Worm (Caenorhabditis elegans) whole organism, late embryonic: ENCODE measurements around the gene M176.11.

Experiments
- F13H6.1 ChIP-seq: sonication (generic microtip); optimal IDR thresholded peaks from 2 replicates; lab custom pipeline; 2016; ENCODE audit warnings: missing genetic modification characterization, missing compliant biosample characterization
- K02D7.2 ChIP-seq: sonication (generic microtip); optimal IDR thresholded peaks from 2 replicates; lab custom pipeline; 2017; ENCODE audit warnings: mild to moderate bottlenecking, missing genetic modification characterization, missing compliant biosample characterization
- ets-4 ChIP-seq: sonication (generic microtip); optimal IDR thresholded peaks from 2 replicates; lab custom pipeline; 2016; ENCODE audit warnings: missing genetic modification characterization, missing compliant biosample characterization
- fax-1 ChIP-seq: sonication (generic microtip); optimal IDR thresholded peaks from 2 replicates; lab custom pipeline; 2016; ENCODE audit warnings: missing genotype, missing genetic modification characterization, missing compliant biosample characterization
- madf-2 ChIP-seq: sonication (generic microtip); optimal IDR thresholded peaks from 2 replicates; lab custom pipeline; 2017; ENCODE audit warnings: missing genetic modification characterization, missing compliant biosample characterization
- pag-3 ChIP-seq: sonication (generic microtip); optimal IDR thresholded peaks from 2 replicates; lab custom pipeline; 2016; ENCODE audit warnings: missing compliant biosample characterization, missing genetic modification characterization, borderline replicate concordance
- tbx-7 ChIP-seq: sonication (generic microtip); optimal IDR thresholded peaks from 2 replicates; lab custom pipeline; 2016; ENCODE audit warnings: missing genotype, missing genetic modification characterization, missing compliant biosample characterization

ce11 chrII:9377158-9377557 is 44.9 kb upstream of the M176.11 start, which contains the start of gene C06C3.10:
- no peak for TF ChIP-seq fax-1 (tag; lab: Kevin White, UChicago)
- no peak for TF ChIP-seq tbx-7 (tag; lab: Kevin White, UChicago)
- TF ChIP-seq ets-4 (tag; lab: Kevin White, UChicago) = no peak
- no peak for TF ChIP-seq F13H6.1 (tag; lab: Kevin White, UChicago)
- TF ChIP-seq madf-2 = no peak
- no peak for TF ChIP-seq K02D7.2 (tag; lab: Kevin White, UChicago)
- TF ChIP-seq pag-3 (tag; lab: Kevin White, UChicago) = no peak
